Fruit fly (Drosophila melanogaster) whole organism, pupa: ENCODE measurements around the gene CG14851.

ENCODE experiments used
- CG10348 ChIP-seq: fragments of 200-800 bp; sonication (Bioruptor generic); IDR thresholded peaks from 2 replicates; pipeline ENCODE4 v1.3.6; 2022; ENCODE audit warnings: missing biosample characterization, missing genetic modification characterization
- CG4496 ChIP-seq: fragments of 200-800 bp; sonication (Bioruptor generic); IDR thresholded peaks from 3 replicates; pipeline ENCODE4 v1.3.6; 2022; ENCODE audit warnings: missing biosample characterization, missing genetic modification characterization
- CG8301 ChIP-seq: fragments of 200-800 bp; sonication (Bioruptor generic); optimal IDR thresholded peaks from 2 replicates; lab custom pipeline; 2018; ENCODE audit warnings: missing biosample characterization, mild to moderate bottlenecking, missing genetic modification characterization
- Pif1A ChIP-seq: fragments of 200-800 bp; sonication (Bioruptor generic); optimal IDR thresholded peaks from 3 replicates; lab custom pipeline; 2016; ENCODE audit warnings: missing biosample characterization, missing genetic modification characterization
- Pif1B ChIP-seq: fragments of 200-800 bp; sonication (Bioruptor generic); optimal IDR thresholded peaks from 3 replicates; lab custom pipeline; 2016; ENCODE audit warnings: missing biosample characterization, missing genetic modification characterization
- gl ChIP-seq: fragments of 200-800 bp; sonication (Bioruptor generic); optimal IDR thresholded peaks from 2 replicates; lab custom pipeline; 2018; ENCODE audit warnings: missing biosample characterization, mild to moderate bottlenecking, missing genetic modification characterization

dm6 chr3R:14586480-14587443, 24.6 kb downstream of the CG14851 start:
- no peak for TF ChIP-seq CG4496 (GFP tag; lab: Robert Waterston, UW)
- TF ChIP-seq CG10348 (GFP tag; lab: Robert Waterston, UW) = no peak
- no peak for TF ChIP-seq Pif1A
- TF ChIP-seq CG8301 = no peak
- TF ChIP-seq gl = no peak
- TF ChIP-seq Pif1B (GFP tag; lab: Kevin White, UChicago) = no peak
